Worm (Caenorhabditis elegans): ENCODE data around the gene E02H9.3.

DNA sequence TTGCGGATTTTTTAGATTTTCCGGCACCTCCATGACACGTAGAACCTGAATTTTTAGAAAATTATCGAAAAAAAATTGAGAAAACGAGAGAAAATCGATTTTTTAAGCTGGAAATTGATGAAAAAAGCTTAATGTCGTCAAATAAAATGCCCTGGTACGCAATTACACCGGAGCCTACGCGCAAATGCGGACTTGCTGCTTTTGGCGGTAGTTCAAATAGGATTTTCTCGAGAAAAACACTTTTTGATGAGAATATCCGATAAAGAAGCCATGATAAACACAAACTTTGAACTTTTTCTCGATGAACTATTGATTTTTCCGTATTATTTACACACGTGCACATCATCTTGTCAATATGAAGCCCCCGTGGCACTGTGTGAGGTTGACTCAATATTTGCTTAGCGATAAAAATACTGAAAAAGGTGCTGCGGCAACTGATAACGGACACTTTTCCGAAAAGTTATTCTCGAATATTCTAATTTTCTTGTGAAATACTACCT is 40.6 kb upstream of the E02H9.3 start, which contains the start of the genes W04B5.5 and W04B5.3:
- TF ChIP-seq egl-27 (tag; optimal IDR thresholded peaks at IDR 0.05) (no peak), ces-1 (GFP tag; optimal IDR thresholded peaks at IDR 0.05) (no peak), R02D3.7 (tag; optimal IDR thresholded peaks at IDR 0.05) (no peak), ctbp-1 (GFP tag; IDR thresholded peaks at IDR 0.05) (no peak), dve-1 (tag; optimal IDR thresholded peaks at IDR 0.05; ENCODE audit: insufficient read depth) (peak; percentile 67), nhr-76 (tag; optimal IDR thresholded peaks at IDR 0.05) (no peak), ZK546.5 (tag; optimal IDR thresholded peaks at IDR 0.05) (no peak), nhr-237 (tag; optimal IDR thresholded peaks at IDR 0.05) (no peak)

All from whole organism, L4 larva.